Worm (Caenorhabditis elegans) whole organism, young adult: ENCODE results near the gene glb-11.

ENCODE experiments used
- C06A6.2 ChIP-seq: fragments of 200-800 bp; sonication (Bioruptor generic); conservative IDR thresholded peaks from 2 replicates; pipeline ENCODE4 v1.3.6; 2022; ENCODE audit warnings: missing genetic modification characterization, missing compliant biosample characterization
- C17E4.6 ChIP-seq: fragments of 200-800 bp; sonication (Bioruptor generic); IDR thresholded peaks from 2 replicates; pipeline ENCODE4 v1.3.6; 2022; ENCODE audit warnings: missing genetic modification reagents, missing genetic modification characterization, missing compliant biosample characterization
- F10E7.11 ChIP-seq: sonication (generic microtip); optimal IDR thresholded peaks from 2 replicates; lab custom pipeline; 2017; ENCODE audit warnings: mild to moderate bottlenecking, missing genetic modification characterization, moderate library complexity, missing compliant biosample characterization
- F22D6.2 ChIP-seq: sonication (generic microtip); optimal IDR thresholded peaks from 2 replicates; lab custom pipeline; 2016; ENCODE audit warnings: mild to moderate bottlenecking, missing genetic modification characterization, missing compliant biosample characterization
- F37B4.10 ChIP-seq: fragments of 200-800 bp; sonication (Bioruptor generic); IDR thresholded peaks from 2 replicates; pipeline ENCODE4 v1.3.6; 2022; ENCODE audit warnings: missing genetic modification characterization, missing compliant biosample characterization
- F39B2.1 ChIP-seq: fragments of 200-800 bp; sonication (Bioruptor generic); IDR thresholded peaks from 2 replicates; pipeline ENCODE4 v1.3.6; 2022; ENCODE audit warnings: missing genetic modification reagents, missing genetic modification characterization, missing compliant biosample characterization
- F57A8.1 ChIP-seq: fragments of 200-800 bp; sonication (Bioruptor generic); optimal IDR thresholded peaks from 2 replicates; lab custom pipeline; 2018; ENCODE audit warnings: mild to moderate bottlenecking, missing genetic modification characterization, moderate library complexity, missing compliant biosample characterization
- K11D2.4 ChIP-seq: fragments of 200-800 bp; sonication (Bioruptor generic); IDR thresholded peaks from 2 replicates; pipeline ENCODE4 v1.3.6; 2022; ENCODE audit warnings: missing genetic modification reagents, missing genetic modification characterization, missing compliant biosample characterization
- Y53G8AR.9 ChIP-seq: fragments of 200-800 bp; sonication (Bioruptor generic); conservative IDR thresholded peaks from 2 replicates; pipeline ENCODE4 v1.3.6; 2022; ENCODE audit warnings: missing genetic modification reagents, missing genetic modification characterization, missing compliant biosample characterization
- Y79H2A.3 ChIP-seq: fragments of 200-800 bp; sonication (Bioruptor generic); conservative IDR thresholded peaks from 2 replicates; pipeline ENCODE4 v1.3.6; 2022; ENCODE audit warnings: missing genetic modification reagents, missing genetic modification characterization, missing compliant biosample characterization
- ZK185.1 ChIP-seq: sonication (generic microtip); optimal IDR thresholded peaks from 2 replicates; lab custom pipeline; 2016; ENCODE audit warnings: mild to moderate bottlenecking, missing genetic modification characterization, missing compliant biosample characterization; ENCODE audit not compliant: poor library complexity, severe bottlenecking
- aptf-2 ChIP-seq: fragments of 200-800 bp; sonication (Bioruptor generic); conservative IDR thresholded peaks from 2 replicates; pipeline ENCODE4 v1.3.6; 2022; ENCODE audit warnings: missing genetic modification reagents, missing genetic modification characterization, missing compliant biosample characterization
- aptf-3 ChIP-seq: fragments of 200-800 bp; sonication (Bioruptor generic); IDR thresholded peaks from 2 replicates; pipeline ENCODE4 v1.3.6; 2022; ENCODE audit warnings: missing genetic modification characterization, missing compliant biosample characterization
- attf-5 ChIP-seq: fragments of 200-800 bp; sonication (Bioruptor generic); optimal IDR thresholded peaks from 2 replicates; lab custom pipeline; 2018; ENCODE audit warnings: mild to moderate bottlenecking, missing genetic modification characterization, missing compliant biosample characterization
- attf-6 ChIP-seq: fragments of 200-800 bp; sonication (Bioruptor generic); IDR thresholded peaks from 2 replicates; pipeline ENCODE4 v1.3.6; 2022; ENCODE audit warnings: missing genetic modification reagents, missing genetic modification characterization, missing compliant biosample characterization
- bed-2 ChIP-seq: fragments of 200-800 bp; sonication (Bioruptor generic); IDR thresholded peaks from 2 replicates; pipeline ENCODE4 v1.3.6; 2022; ENCODE audit warnings: missing genetic modification reagents, missing genetic modification characterization, missing compliant biosample characterization
- cebp-1 ChIP-seq, 2 experiments: fragments of 200-800 bp in 1 of 2; sonication (Bioruptor generic) in 1 of 2; sonication (generic microtip) in 1 of 2; IDR thresholded peaks in 1 of 2; optimal IDR thresholded peaks in 1 of 2; 2 replicates each; pipeline versions ENCODE4 v1.3.6 to Lab custom; 2017 to 2022; ENCODE audit warnings: missing compliant biosample characterization in 2 of 2, missing genetic modification characterization in 2 of 2, mild to moderate bottlenecking in 1 of 2, missing genetic modification reagents in 1 of 2, moderate library complexity in 1 of 2
- ceh-40 ChIP-seq: fragments of 200-800 bp; sonication (Bioruptor generic); IDR thresholded peaks from 2 replicates; pipeline ENCODE4 v1.3.6; 2022; ENCODE audit warnings: missing genetic modification characterization, missing compliant biosample characterization
- dox-1 ChIP-seq: fragments of 200-800 bp; sonication (Bioruptor generic); IDR thresholded peaks from 2 replicates; pipeline ENCODE4 v1.3.6; 2022; ENCODE audit warnings: missing genetic modification reagents, missing genetic modification characterization, missing compliant biosample characterization
- egl-18 ChIP-seq: fragments of 200-800 bp; sonication (Bioruptor generic); IDR thresholded peaks from 2 replicates; pipeline ENCODE4 v1.3.6; 2022; ENCODE audit warnings: missing genetic modification reagents, missing genetic modification characterization, missing compliant biosample characterization
- egl-44 ChIP-seq: fragments of 200-800 bp; sonication (Bioruptor generic); IDR thresholded peaks from 2 replicates; pipeline ENCODE4 v1.3.6; 2022; ENCODE audit warnings: missing genetic modification reagents, missing genetic modification characterization, missing compliant biosample characterization
- egrh-3 ChIP-seq: fragments of 200-800 bp; sonication (Bioruptor generic); IDR thresholded peaks from 2 replicates; pipeline ENCODE4 v1.3.6; 2022; ENCODE audit warnings: missing genetic modification reagents, missing genetic modification characterization, missing compliant biosample characterization
- hmg-1.2 ChIP-seq: fragments of 200-800 bp; sonication (Bioruptor generic); IDR thresholded peaks from 2 replicates; pipeline ENCODE4 v1.3.6; 2022; ENCODE audit warnings: missing genetic modification reagents, missing genetic modification characterization, missing compliant biosample characterization
- lag-1 ChIP-seq: fragments of 200-800 bp; sonication (Bioruptor generic); IDR thresholded peaks from 2 replicates; pipeline ENCODE4 v1.3.6; 2022; ENCODE audit warnings: missing genetic modification reagents, missing genetic modification characterization, missing compliant biosample characterization
- lin-26 ChIP-seq: fragments of 200-800 bp; sonication (Bioruptor generic); IDR thresholded peaks from 2 replicates; pipeline ENCODE4 v1.3.6; 2022; ENCODE audit warnings: missing genetic modification reagents, missing genetic modification characterization, missing compliant biosample characterization
- lin-35 ChIP-seq, 3 experiments: fragments of 150-350 bp in 2 of 3; sonication (generic microtip) in 1 of 3; optimal IDR thresholded peaks; 2 replicates each; lab custom pipeline; 2014 to 2018; ENCODE audit warnings: missing biosample characterization in 3 of 3, missing genetic modification characterization in 3 of 3, missing genetic modification reagents in 3 of 3
- lin-40 ChIP-seq: sonication (generic microtip); optimal IDR thresholded peaks from 2 replicates; lab custom pipeline; 2016; ENCODE audit warnings: missing genetic modification characterization, mild to moderate bottlenecking, missing compliant biosample characterization, missing genotype, missing genetic modification reagents
- madf-10 ChIP-seq: sonication (generic microtip); optimal IDR thresholded peaks from 2 replicates; lab custom pipeline; 2016; ENCODE audit warnings: mild to moderate bottlenecking, missing genetic modification characterization, missing compliant biosample characterization
- madf-6 ChIP-seq: fragments of 200-800 bp; sonication (Bioruptor generic); IDR thresholded peaks from 2 replicates; pipeline ENCODE4 v1.3.6; 2022; ENCODE audit warnings: missing genetic modification reagents, missing genetic modification characterization, missing compliant biosample characterization
- mes-4 ChIP-seq: sonication (generic microtip); optimal IDR thresholded peaks from 2 replicates; lab custom pipeline; 2016; ENCODE audit warnings: missing genotype, missing genetic modification characterization, missing compliant biosample characterization
- mxl-1 ChIP-seq: sonication (generic microtip); optimal IDR thresholded peaks from 2 replicates; lab custom pipeline; 2016; ENCODE audit warnings: missing genetic modification characterization, missing compliant biosample characterization
- rcor-1 ChIP-seq: fragments of 200-800 bp; sonication (Bioruptor generic); IDR thresholded peaks from 2 replicates; pipeline ENCODE4 v1.3.6; 2022; ENCODE audit warnings: missing genetic modification reagents, missing genetic modification characterization, missing compliant biosample characterization
- rec-8 ChIP-seq, 2 experiments: sonication (generic microtip); optimal IDR thresholded peaks; 2 replicates each; lab custom pipeline; 2016; ENCODE audit warnings: mild to moderate bottlenecking in 2 of 2, missing genetic modification characterization in 2 of 2, missing genetic modification reagents in 2 of 2, missing genotype in 2 of 2, missing biosample characterization in 1 of 2, missing compliant biosample characterization in 1 of 2, moderate library complexity in 1 of 2
- rpc-1 ChIP-seq, 2 experiments: fragments of 150-350 bp in 1 of 2; sonication (generic microtip) in 1 of 2; optimal IDR thresholded peaks; 2 replicates each; lab custom pipeline; 2014 to 2018; ENCODE audit warnings: missing biosample characterization in 1 of 2, missing genetic modification characterization in 1 of 2, missing genetic modification reagents in 1 of 2, missing genotype in 1 of 2
- sdz-38 ChIP-seq: sonication (generic microtip); optimal IDR thresholded peaks from 2 replicates; lab custom pipeline; 2016; ENCODE audit warnings: missing genotype, missing genetic modification characterization, missing compliant biosample characterization
- sea-2 ChIP-seq: fragments of 200-800 bp; sonication (Bioruptor generic); IDR thresholded peaks from 2 replicates; pipeline ENCODE4 v1.3.6; 2022; ENCODE audit warnings: missing genetic modification characterization, missing compliant biosample characterization
- snpc-1.3 ChIP-seq: sonication (generic microtip); optimal IDR thresholded peaks from 2 replicates; lab custom pipeline; 2017; ENCODE audit warnings: missing genetic modification characterization, mild to moderate bottlenecking, missing compliant biosample characterization, antibody characterized with exemption, moderate library complexity, missing genotype, missing genetic modification reagents; ENCODE audit not compliant: insufficient read depth
- snpc-4 ChIP-seq, 5 experiments: fragments of 150-350 bp in 1 of 5; sonication (generic microtip) in 4 of 5; optimal IDR thresholded peaks; 2 replicates each; lab custom pipeline; 2014 to 2018; ENCODE audit warnings: missing genetic modification characterization in 5 of 5, missing biosample characterization in 3 of 5, antibody characterized with exemption in 2 of 5, mild to moderate bottlenecking in 2 of 5, missing compliant biosample characterization in 2 of 5, missing genotype in 2 of 5, moderate library complexity in 2 of 5, missing genetic modification reagents in 1 of 5
- tbp1 ChIP-seq: fragments of 200-800 bp; sonication (Bioruptor generic); optimal IDR thresholded peaks from 2 replicates; lab custom pipeline; 2018; ENCODE audit warnings: mild to moderate bottlenecking, missing genetic modification characterization, missing compliant biosample characterization
- tbx-9 ChIP-seq: sonication (generic microtip); optimal IDR thresholded peaks from 2 replicates; lab custom pipeline; 2016; ENCODE audit warnings: borderline replicate concordance, missing genetic modification characterization, inconsistent platforms, missing compliant biosample characterization
- tlf-1 ChIP-seq: fragments of 200-800 bp; sonication (Bioruptor generic); optimal IDR thresholded peaks from 2 replicates; lab custom pipeline; 2018; ENCODE audit warnings: mild to moderate bottlenecking, missing genetic modification characterization, missing compliant biosample characterization
- ztf-18 ChIP-seq: sonication (generic microtip); optimal IDR thresholded peaks from 2 replicates; lab custom pipeline; 2016; ENCODE audit warnings: missing genotype, mild to moderate bottlenecking, missing genetic modification characterization, missing compliant biosample characterization
- ztf-26 ChIP-seq: sonication (generic microtip); optimal IDR thresholded peaks from 2 replicates; lab custom pipeline; 2017; ENCODE audit warnings: missing genetic modification characterization, missing compliant biosample characterization
- ztf-28 ChIP-seq: fragments of 200-800 bp; sonication (Bioruptor generic); IDR thresholded peaks from 2 replicates; pipeline ENCODE4 v1.3.6; 2022; ENCODE audit warnings: missing genetic modification reagents, missing genetic modification characterization, missing compliant biosample characterization

glb-11 gene

ce11 chrIII:3984049-3984484 lies 7.9 kb downstream of the glb-11 start (continued):
- TF ChIP-seq cebp-1 (GFP tag; IDR thresholded peaks at IDR 0.05; lab: Robert Waterston, UW) (no peak), cebp-1 (tag; optimal IDR thresholded peaks at IDR 0.05; lab: Kevin White, UChicago) (peak; percentile 30), C06A6.2 (GFP tag; lab: Robert Waterston, UW) (no peak), madf-6 (peak; percentile 68; the same call in 1 of the 2 replicates), attf-6 (GFP tag; lab: Robert Waterston, UW) (no peak), rpc-1 (optimal IDR thresholded peaks at IDR 0.05; lab: Kevin White, UChicago) (no peak), rpc-1 (tag; optimal IDR thresholded peaks at IDR 0.05; lab: Kevin White, UChicago) (no peak), lin-26 (peak; percentile 32; the same call in 1 of the 2 replicates), tbx-9 (tag; lab: Kevin White, UChicago) (no peak), ztf-18 (tag; lab: Kevin White, UChicago) (no peak), rcor-1 (no peak), egl-18 (no peak), F22D6.2 (tag; lab: Kevin White, UChicago) (no peak), F57A8.1 (no peak), C17E4.6 (GFP tag; lab: Robert Waterston, UW) (no peak), attf-5 (GFP tag; lab: Kevin White, UChicago) (peak; percentile 11), F37B4.10 (no peak), snpc-1.3 (no peak), egrh-3 (GFP tag; lab: Robert Waterston, UW) (peak; percentile 50; the same call in 1 of the 2 replicates), dox-1 (GFP tag; lab: Robert Waterston, UW) (peak; percentile 46; the same call in 1 of the 2 replicates), F10E7.11 (no peak)

ce11 chrIII:3979980-3980631 lies 11.9 kb downstream of the glb-11 start:
- TF ChIP-seq madf-10 (peak; percentile 36), mes-4 (tag; lab: Kevin White, UChicago) (no peak), sdz-38 (tag; lab: Kevin White, UChicago) (no peak), hmg-1.2 (GFP tag; lab: Robert Waterston, UW) (peak; percentile 83; the same call in 1 of the 2 replicates), aptf-2 (GFP tag; lab: Robert Waterston, UW) (no peak), lin-40 (tag; lab: Kevin White, UChicago) (peak; percentile 69), F10E7.11 (no peak), lin-35 (GFP tag; optimal IDR thresholded peaks at IDR 0.05; lab: Kevin White, UChicago) (peak in 1 of 3 experiments; percentile 48), K11D2.4 (GFP tag; lab: Robert Waterston, UW) (peak; percentile 71; the same call in 1 of the 2 replicates), F37B4.10 (no peak), rec-8 (tag; optimal IDR thresholded peaks at IDR 0.05; lab: Kevin White, UChicago) (no peak), F39B2.1 (GFP tag; lab: Robert Waterston, UW) (no peak), rpc-1 (optimal IDR thresholded peaks at IDR 0.05; lab: Kevin White, UChicago) (no peak), rpc-1 (tag; optimal IDR thresholded peaks at IDR 0.05; lab: Kevin White, UChicago) (no peak), tlf-1 (GFP tag; lab: Kevin White, UChicago) (no peak), tbx-9 (tag; lab: Kevin White, UChicago) (no peak), Y79H2A.3 (GFP tag; lab: Robert Waterston, UW) (no peak), mxl-1 (no peak), ZK185.1 (tag; lab: Kevin White, UChicago) (no peak), attf-6 (GFP tag; lab: Robert Waterston, UW) (no peak), Y53G8AR.9 (GFP tag; lab: Robert Waterston, UW) (no peak), aptf-3 (no peak), snpc-4 (GFP tag; optimal IDR thresholded peaks at IDR 0.05; lab: Kevin White, UChicago) (no peak), snpc-4 (tag; optimal IDR thresholded peaks at IDR 0.05; lab: Kevin White, UChicago) (peak in 3 of 4 experiments; percentile 13 to 31 (median 21)), sea-2 (no peak), tbp1 (GFP tag; lab: Kevin White, UChicago) (peak; percentile 27), egl-44 (GFP tag; lab: Robert Waterston, UW) (no peak), F57A8.1 (no peak), lag-1 (GFP tag; lab: Robert Waterston, UW) (no peak), ztf-28 (GFP tag; lab: Robert Waterston, UW) (no peak), ztf-26 (tag; lab: Kevin White, UChicago) (peak; percentile 58), bed-2 (GFP tag; lab: Robert Waterston, UW) (no peak), ceh-40 (GFP tag; lab: Robert Waterston, UW) (no peak)
